Fruit fly (Drosophila melanogaster) Kc167 (cell line): ENCODE results near the gene CG9801.

Source experiments
- Myc ChIP-seq: fragments of >200 bp; optimal IDR thresholded peaks from 2 replicates; lab custom pipeline; 2017; ENCODE audit warnings: missing external identifiers
- h ChIP-seq: fragments of >200 bp; optimal IDR thresholded peaks from 3 replicates; lab custom pipeline; 2018; ENCODE audit warnings: missing external identifiers
- insv ChIP-seq: fragments of >200 bp; optimal IDR thresholded peaks from 3 replicates; lab custom pipeline; 2018; ENCODE audit warnings: missing external identifiers

- TF ChIP-seq h (lab: Kevin White, UChicago) (no peak), Myc (no peak), insv (lab: Kevin White, UChicago) (no peak)
Measured at dm6 chr3R:8718898-8719297, 28.6 kb downstream of the CG9801 start, which contains the start of gene CG11760.
